Worm (Caenorhabditis elegans): ENCODE results near the gene F54D12.9.

DNA sequence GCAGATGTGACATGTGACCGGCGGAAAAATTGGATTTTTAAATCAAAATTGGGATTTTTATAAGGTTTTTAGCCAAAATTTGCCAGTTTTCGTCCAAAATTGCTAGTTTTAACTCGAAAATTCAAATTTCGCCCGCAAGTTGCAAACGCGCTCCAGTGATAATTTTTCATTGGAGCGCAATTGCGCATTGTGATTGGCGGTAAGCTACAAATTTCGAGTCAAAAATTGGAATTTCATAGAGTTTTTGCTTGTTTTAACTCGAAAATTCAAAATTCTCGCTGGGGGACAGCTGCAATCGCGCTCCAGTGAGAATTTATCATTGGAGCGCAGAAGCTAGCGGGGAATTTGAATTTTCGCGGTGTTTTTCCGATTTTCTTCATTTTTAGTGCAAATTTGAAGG lies 12.2 kb downstream of the F54D12.9 start:
- TF ChIP-seq nhr-25 (tag; optimal IDR thresholded peaks at IDR 0.05; ENCODE audit: borderline replicate concordance, insufficient read depth) (no peak), lin-15B (tag; optimal IDR thresholded peaks at IDR 0.05) (no peak), unc-62 (GFP tag; optimal IDR thresholded peaks at IDR 0.05 in 1 of 2) (no peak), unc-62 (tag; optimal IDR thresholded peaks at IDR 0.05) (no peak), spr-3 (GFP tag; optimal IDR thresholded peaks at IDR 0.05) (no peak), D1046.2 (GFP tag; IDR thresholded peaks at IDR 0.05) (no peak)

Data from whole organism, L4 larva.